Worm (Caenorhabditis elegans): ENCODE results near the gene ZK930.7.
A peak's percentile ranks its signal among the peaks of the same experiment; 100 is the strongest.

Gene ZK930.7

DNA sequence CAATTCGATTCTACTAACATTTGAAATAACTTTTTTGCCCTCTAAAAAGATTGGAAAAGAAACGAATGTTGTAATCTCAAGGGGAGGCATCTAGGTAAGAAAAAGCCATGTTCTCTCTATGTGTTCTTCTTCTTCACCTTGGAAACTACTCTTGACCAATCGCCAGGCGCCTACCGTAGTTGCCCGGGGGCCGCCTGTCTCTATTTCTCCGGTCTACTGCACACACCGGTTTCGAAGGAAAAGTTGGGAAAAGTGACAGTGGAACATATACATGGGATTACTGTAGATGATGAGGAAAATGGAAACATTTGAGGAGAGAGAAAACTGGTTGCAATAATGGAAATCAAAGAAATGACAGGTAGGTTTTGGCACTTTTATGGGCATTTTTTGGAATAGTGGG is 12.1 kb downstream of the ZK930.7 start:
- TF ChIP-seq nhr-237 (tag; optimal IDR thresholded peaks at IDR 0.05): no peak
- no peak for TF ChIP-seq unc-55 (GFP tag; optimal IDR thresholded peaks at IDR 0.05)
- no peak for TF ChIP-seq C34F6.9 (tag; optimal IDR thresholded peaks at IDR 0.05)
- no peak for TF ChIP-seq aly-2 (tag; optimal IDR thresholded peaks at IDR 0.05)
- TF ChIP-seq unc-39 (tag; optimal IDR thresholded peaks at IDR 0.05): no peak
- no peak for TF ChIP-seq elt-3 (tag; optimal IDR thresholded peaks at IDR 0.05)

DNA sequence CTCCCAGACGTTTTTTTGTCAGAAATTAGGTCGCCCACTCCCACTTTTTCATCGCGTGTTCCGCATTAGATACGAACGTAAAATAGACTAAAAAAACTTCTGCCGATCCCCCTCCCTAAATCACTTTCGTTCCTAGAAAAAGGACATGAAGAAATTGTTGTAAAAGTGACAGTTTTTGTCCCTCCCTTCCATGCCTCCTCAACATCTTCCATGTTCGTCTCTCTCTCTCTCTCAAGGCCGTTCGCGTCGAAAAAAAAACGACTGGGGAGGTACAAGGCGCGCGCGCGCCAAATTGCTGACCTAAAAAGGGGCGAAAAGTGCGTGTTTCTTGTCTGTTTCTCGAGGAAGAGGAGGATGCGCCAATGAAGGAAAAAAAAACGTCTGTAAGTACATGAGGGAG is 14.3 kb downstream of the ZK930.7 start:
- TF ChIP-seq nhr-129 (tag; optimal IDR thresholded peaks at IDR 0.05): no peak
- no peak for TF ChIP-seq elt-1 (tag; optimal IDR thresholded peaks at IDR 0.05)
- no peak for TF ChIP-seq nhr-237 (tag; optimal IDR thresholded peaks at IDR 0.05)
- no peak for TF ChIP-seq nhr-25 (tag; optimal IDR thresholded peaks at IDR 0.05)
- no peak for TF ChIP-seq nhr-11 (tag; optimal IDR thresholded peaks at IDR 0.05)
- no peak for TF ChIP-seq egl-27 (tag; optimal IDR thresholded peaks at IDR 0.05)
- peak; percentile 64 for TF ChIP-seq sem-4 (tag; optimal IDR thresholded peaks at IDR 0.05)
- TF ChIP-seq ceh-16 (tag; optimal IDR thresholded peaks at IDR 0.05): no peak
- no peak for TF ChIP-seq mab-5 (tag; optimal IDR thresholded peaks at IDR 0.05)
- peak; percentile 77 for TF ChIP-seq blmp-1 (tag; optimal IDR thresholded peaks at IDR 0.05; ENCODE audit: insufficient read depth)

DNA sequence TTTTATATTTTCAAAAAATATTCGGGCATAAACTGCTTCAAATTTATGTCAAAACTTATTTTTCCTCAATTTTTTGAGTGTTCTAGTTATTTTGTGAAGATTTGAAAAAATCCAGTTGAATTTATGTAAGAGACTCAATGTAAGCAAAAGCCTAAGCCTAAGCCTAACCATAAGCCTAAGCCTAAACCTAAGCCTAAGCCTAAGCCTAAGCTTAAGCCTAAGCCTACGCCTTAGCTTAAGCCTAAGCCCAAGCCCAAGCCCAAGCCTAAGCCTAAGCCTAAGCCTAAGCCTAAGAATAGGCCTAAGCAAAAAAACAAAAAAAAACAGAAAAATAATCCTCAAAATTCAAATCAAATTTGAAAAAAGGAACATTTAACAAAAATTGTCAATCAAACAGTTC is 15.7 kb downstream of the ZK930.7 start:
- TF ChIP-seq ZK546.5 (tag; optimal IDR thresholded peaks at IDR 0.05): no peak
- no peak for TF ChIP-seq elt-3 (tag; optimal IDR thresholded peaks at IDR 0.05)
- no peak for TF ChIP-seq aly-2 (tag; optimal IDR thresholded peaks at IDR 0.05)
- TF ChIP-seq peb-1 (tag; optimal IDR thresholded peaks at IDR 0.05): no peak
- TF ChIP-seq nhr-25 (tag; optimal IDR thresholded peaks at IDR 0.05): no peak
- no peak for TF ChIP-seq nhr-129 (tag; optimal IDR thresholded peaks at IDR 0.05)
- no peak for TF ChIP-seq lin-39 (tag; optimal IDR thresholded peaks at IDR 0.05)
- TF ChIP-seq mab-5 (tag; optimal IDR thresholded peaks at IDR 0.05): no peak
- no peak for TF ChIP-seq alr-1 (tag; optimal IDR thresholded peaks at IDR 0.05)
- no peak for TF ChIP-seq nhr-10 (tag; optimal IDR thresholded peaks at IDR 0.05)
- no peak for TF ChIP-seq elt-1 (tag; optimal IDR thresholded peaks at IDR 0.05)
- no peak for TF ChIP-seq blmp-1 (tag; optimal IDR thresholded peaks at IDR 0.05; ENCODE audit: insufficient read depth)
- no peak for TF ChIP-seq unc-55 (GFP tag; optimal IDR thresholded peaks at IDR 0.05)
- no peak for TF ChIP-seq gmeb-1 (tag; optimal IDR thresholded peaks at IDR 0.05)
- TF ChIP-seq ceh-82 (tag; optimal IDR thresholded peaks at IDR 0.05): no peak
- TF ChIP-seq lin-11 (tag; optimal IDR thresholded peaks at IDR 0.05): no peak
- TF ChIP-seq mbf-1 (tag; optimal IDR thresholded peaks at IDR 0.05): no peak
- no peak for TF ChIP-seq nhr-77 (tag; optimal IDR thresholded peaks at IDR 0.05)

DNA sequence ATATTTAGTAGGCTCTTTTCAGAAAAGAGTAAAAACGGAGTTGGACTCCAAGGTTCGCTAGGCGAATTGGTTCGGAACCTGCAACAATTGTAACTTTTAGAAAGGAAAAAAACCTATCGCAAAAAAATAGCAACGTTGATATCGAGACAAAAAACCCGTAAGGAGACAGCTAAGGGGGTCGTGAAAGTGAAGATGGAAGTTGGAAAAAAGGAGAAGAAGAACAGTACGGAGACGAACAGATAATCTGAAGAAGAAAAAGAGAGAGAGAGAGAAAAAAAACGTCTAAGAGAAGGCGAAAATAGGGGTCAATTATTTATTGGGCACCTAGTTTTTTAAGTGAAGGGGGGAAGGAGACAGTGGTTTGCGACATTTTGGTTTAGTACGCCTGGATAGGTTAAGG is 20.9 kb downstream of the ZK930.7 start, which contains the start of gene lin-29:
Gene lin-29, minus strand, starts transcription at position 78 of the 400 bp plus-strand sequence.
- TF ChIP-seq lsy-2 (tag; optimal IDR thresholded peaks at IDR 0.05): no peak
- peak; percentile 31 for TF ChIP-seq blmp-1 (tag; optimal IDR thresholded peaks at IDR 0.05; ENCODE audit: insufficient read depth)
- no peak for TF ChIP-seq Y55F3AM.14 (GFP tag; optimal IDR thresholded peaks at IDR 0.05)
- no peak for TF ChIP-seq aly-2 (tag; optimal IDR thresholded peaks at IDR 0.05)
- no peak for TF ChIP-seq nhr-77 (tag; optimal IDR thresholded peaks at IDR 0.05)
- no peak for TF ChIP-seq nhr-21 (tag; optimal IDR thresholded peaks at IDR 0.05)
- TF ChIP-seq mbf-1 (tag; optimal IDR thresholded peaks at IDR 0.05): no peak
- no peak for TF ChIP-seq nhr-23 (tag; optimal IDR thresholded peaks at IDR 0.05)

DNA sequence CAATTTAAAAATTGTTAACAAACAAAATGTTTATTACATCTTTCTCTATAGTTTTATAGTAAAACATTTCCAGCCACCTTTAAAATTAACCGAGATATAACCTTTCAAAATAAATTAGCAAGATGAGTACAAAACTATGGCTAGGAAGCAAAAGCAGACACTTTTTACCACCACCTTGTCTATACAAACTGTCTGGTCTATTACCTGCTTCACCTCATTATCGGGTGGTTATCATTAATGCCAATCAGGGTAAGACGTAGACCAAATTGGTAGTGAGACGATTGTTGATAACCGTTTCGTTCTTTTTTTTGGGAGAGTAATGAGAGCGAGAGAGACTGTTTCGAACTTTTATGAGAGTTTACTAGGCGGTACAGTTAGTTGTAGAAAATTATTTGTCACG is 22.0 kb downstream of the ZK930.7 start:
- TF ChIP-seq ztf-11 (tag; optimal IDR thresholded peaks at IDR 0.05) (no peak), fos-1 (tag; optimal IDR thresholded peaks at IDR 0.05) (peak; percentile 27), lin-13 (GFP tag; optimal IDR thresholded peaks at IDR 0.05) (no peak), lin-39 (tag; optimal IDR thresholded peaks at IDR 0.05) (no peak), egl-27 (tag; optimal IDR thresholded peaks at IDR 0.05) (no peak)

DNA sequence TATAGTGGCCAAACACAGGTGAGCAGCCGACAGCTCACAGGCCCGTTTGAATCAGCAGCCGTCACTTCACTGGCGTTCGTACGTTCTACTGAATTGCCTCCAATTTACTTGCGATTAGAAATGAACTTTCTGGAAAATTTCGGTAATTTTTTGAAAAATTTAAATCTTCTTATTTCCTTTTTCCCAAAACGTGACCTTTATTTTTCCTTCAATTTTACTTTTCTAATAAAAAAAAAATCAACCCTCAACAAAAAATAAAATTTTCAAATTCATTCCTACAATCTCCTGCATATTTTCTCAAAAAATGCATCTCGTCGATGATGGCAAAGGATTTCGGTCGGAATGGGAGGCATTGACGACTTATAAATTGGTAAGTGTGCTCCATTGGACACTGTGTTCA is 34.1 kb downstream of the ZK930.7 start, which contains the start of gene W03C9.8:
Gene W03C9.8, plus strand, starts transcription at position 301 of the 400 bp plus-strand sequence.
- TF ChIP-seq ZK546.5 (tag; optimal IDR thresholded peaks at IDR 0.05): no peak
- no peak for TF ChIP-seq ztf-4 (tag; optimal IDR thresholded peaks at IDR 0.05)
- no peak for TF ChIP-seq lin-39 (tag; optimal IDR thresholded peaks at IDR 0.05)
- no peak for TF ChIP-seq nhr-11 (tag; optimal IDR thresholded peaks at IDR 0.05)
- TF ChIP-seq egl-27 (tag; optimal IDR thresholded peaks at IDR 0.05): no peak
- TF ChIP-seq crh-2 (tag; optimal IDR thresholded peaks at IDR 0.05): no peak
- TF ChIP-seq lin-13 (GFP tag; optimal IDR thresholded peaks at IDR 0.05): no peak
- TF ChIP-seq nhr-23 (tag; optimal IDR thresholded peaks at IDR 0.05): no peak
- no peak for TF ChIP-seq gmeb-1 (tag; optimal IDR thresholded peaks at IDR 0.05)
- TF ChIP-seq Y55F3AM.14 (GFP tag; optimal IDR thresholded peaks at IDR 0.05): no peak
- no peak for TF ChIP-seq ceh-82 (tag; optimal IDR thresholded peaks at IDR 0.05)
- no peak for TF ChIP-seq lin-11 (tag; optimal IDR thresholded peaks at IDR 0.05)
- TF ChIP-seq zag-1 (tag; optimal IDR thresholded peaks at IDR 0.05): no peak
- TF ChIP-seq nhr-10 (tag; optimal IDR thresholded peaks at IDR 0.05): no peak
- no peak for TF ChIP-seq sem-4 (tag; optimal IDR thresholded peaks at IDR 0.05)
- TF ChIP-seq sma-9 (GFP tag; optimal IDR thresholded peaks at IDR 0.05): no peak
- TF ChIP-seq sma-9 (tag; optimal IDR thresholded peaks at IDR 0.05): no peak
- TF ChIP-seq nhr-77 (tag; optimal IDR thresholded peaks at IDR 0.05): no peak
- TF ChIP-seq ama-1 (optimal IDR thresholded peaks at IDR 0.05): no peak
